Worm (Caenorhabditis elegans): ENCODE results near the gene nkb-3.

DNA sequence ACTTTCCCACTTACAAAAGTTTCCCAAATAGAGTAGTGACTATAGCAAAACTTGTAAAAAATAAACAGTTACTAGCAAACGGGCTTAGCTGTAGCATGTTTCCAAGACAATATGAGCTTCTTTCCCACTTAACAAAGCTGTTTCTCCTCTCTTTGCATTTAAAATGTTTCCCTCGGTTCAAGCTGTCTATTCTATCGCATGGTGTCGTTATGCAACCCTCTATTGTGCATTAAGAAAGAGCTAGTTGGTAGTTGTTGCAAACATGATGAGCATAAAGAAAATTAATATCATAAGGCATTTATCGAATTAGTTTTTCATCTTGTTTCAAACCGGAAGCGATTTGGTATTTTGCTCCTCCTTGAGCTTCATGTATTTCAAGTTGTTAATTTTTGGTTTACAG is 47.5 kb downstream of the nkb-3 start, which contains the start of gene poml-1:
- no peak for TF ChIP-seq mdl-1 (tag; optimal IDR thresholded peaks at IDR 0.05)
- no peak for TF ChIP-seq nhr-28 (tag; optimal IDR thresholded peaks at IDR 0.05)
- TF ChIP-seq aly-2 (tag; optimal IDR thresholded peaks at IDR 0.05), result no peak
- no peak for TF ChIP-seq ces-1 (GFP tag; optimal IDR thresholded peaks at IDR 0.05)
